Comparison of ENCODE assay signal across 7 worm cellular contexts in the genomic region with DNA sequence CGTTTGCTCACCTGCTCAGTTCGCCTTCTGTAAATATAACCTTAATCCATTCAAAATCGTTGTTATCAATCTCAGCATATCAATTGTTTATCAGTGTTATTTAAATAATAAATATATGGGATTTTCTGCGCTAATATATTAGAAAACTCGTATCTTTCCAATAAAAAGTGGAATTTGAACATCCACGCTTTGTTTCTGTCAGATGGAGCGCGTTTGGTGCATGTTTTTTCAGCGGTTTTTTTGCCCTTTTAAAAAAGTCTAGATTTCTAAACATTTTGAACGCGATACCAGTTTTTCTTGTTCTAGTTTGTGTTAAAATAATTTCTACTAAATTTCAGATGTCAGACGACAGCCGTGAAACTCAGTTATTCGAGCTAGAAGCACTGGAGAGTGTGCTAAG.
A peak's percentile ranks its signal among the peaks of the same experiment; 100 is the strongest.
TF ChIP-seq lines count a peak whose summit lies in the region.

A gene (plus strand): TSS at position 339 of the 400 bp plus-strand sequence.

TF ChIP-seq in whole organism, L1 larva, 84 proteins besides CTCF, POLR2A, EP300 and RAD21:
- peak; percentile 71 to 91 for TF ChIP-seq lin-35 (GFP tag; optimal IDR thresholded peaks at IDR 0.05; lab: Kevin White, UChicago)
- TF ChIP-seq snpc-4 (tag; optimal IDR thresholded peaks at IDR 0.05; lab: Kevin White, UChicago) = no peak
- peak in 1 of 2 experiments; percentile 64 for TF ChIP-seq lsy-2 (tag; optimal IDR thresholded peaks at IDR 0.05; lab: Kevin White, UChicago)
- peak; percentile 18 to 82 for TF ChIP-seq efl-1 (optimal IDR thresholded peaks at IDR 0.05; lab: Kevin White, UChicago)
- peak; percentile 86 to 98 for TF ChIP-seq efl-1 (GFP tag; optimal IDR thresholded peaks at IDR 0.05 in 1 of 2; lab: Kevin White, UChicago)
- TF ChIP-seq dpl-1 (GFP tag; optimal IDR thresholded peaks at IDR 0.05; lab: Kevin White, UChicago) = peak; percentile 64 to 87 (median 77)
- peak; percentile 31 for TF ChIP-seq lin-15B (tag; optimal IDR thresholded peaks at IDR 0.05; lab: Kevin White, UChicago)

TF ChIP-seq in whole organism, L2 larva, 48 proteins besides CTCF, POLR2A, EP300 and RAD21 (continues in another document):
- no peak for TF ChIP-seq ztf-1 (GFP tag; conservative IDR thresholded peaks at IDR 0.05; lab: Robert Waterston, UW)
- no peak for TF ChIP-seq elt-1 (tag; optimal IDR thresholded peaks at IDR 0.05; lab: Kevin White, UChicago)
- no peak for TF ChIP-seq ztf-4 (tag; optimal IDR thresholded peaks at IDR 0.05; lab: Kevin White, UChicago)
- TF ChIP-seq zag-1 (tag; optimal IDR thresholded peaks at IDR 0.05; lab: Kevin White, UChicago) = no peak
- TF ChIP-seq aly-2 (tag; optimal IDR thresholded peaks at IDR 0.05; lab: Kevin White, UChicago) = no peak
- TF ChIP-seq elt-3 (tag; optimal IDR thresholded peaks at IDR 0.05; lab: Kevin White, UChicago) = no peak
- TF ChIP-seq nhr-129 (tag; optimal IDR thresholded peaks at IDR 0.05; lab: Kevin White, UChicago) = peak; percentile 4
- no peak for TF ChIP-seq mdl-1 (tag; optimal IDR thresholded peaks at IDR 0.05; lab: Kevin White, UChicago)
- TF ChIP-seq ZK546.5 (tag; optimal IDR thresholded peaks at IDR 0.05; lab: Kevin White, UChicago) = no peak
- TF ChIP-seq fos-1 (tag; optimal IDR thresholded peaks at IDR 0.05; lab: Kevin White, UChicago) = no peak
- no peak for TF ChIP-seq ceh-82 (tag; optimal IDR thresholded peaks at IDR 0.05; lab: Kevin White, UChicago)
- no peak for TF ChIP-seq skn-1 (tag; optimal IDR thresholded peaks at IDR 0.05; lab: Kevin White, UChicago)
- TF ChIP-seq lsy-2 (tag; optimal IDR thresholded peaks at IDR 0.05; lab: Kevin White, UChicago) = peak in 1 of 2 experiments; percentile 35
- no peak for TF ChIP-seq mab-5 (tag; optimal IDR thresholded peaks at IDR 0.05; lab: Kevin White, UChicago)

TF ChIP-seq in whole organism, L3 larva, 47 proteins besides CTCF, POLR2A, EP300 and RAD21:
- TF ChIP-seq lin-15B (tag; optimal IDR thresholded peaks at IDR 0.05; lab: Kevin White, UChicago) (peak; percentile 39), elt-2 (tag; optimal IDR thresholded peaks at IDR 0.05; lab: Kevin White, UChicago) (no peak), pha-4 (tag; optimal IDR thresholded peaks at IDR 0.05; lab: Kevin White, UChicago) (peak; percentile 54)

TF ChIP-seq in whole organism, L4 larva, 104 proteins besides CTCF, POLR2A, EP300 and RAD21:
- no peak for TF ChIP-seq F44E2.7 (GFP tag; IDR thresholded peaks at IDR 0.05; lab: Robert Waterston, UW)
- TF ChIP-seq D1046.2 (GFP tag; IDR thresholded peaks at IDR 0.05; lab: Robert Waterston, UW) = no peak
- no peak for TF ChIP-seq nhr-76 (tag; optimal IDR thresholded peaks at IDR 0.05; lab: Kevin White, UChicago)
- TF ChIP-seq mes-2 (tag; optimal IDR thresholded peaks at IDR 0.05; lab: Kevin White, UChicago; ENCODE audit: poor library complexity, severe bottlenecking) = peak; percentile 41
- no peak for TF ChIP-seq egl-43 (GFP tag; IDR thresholded peaks at IDR 0.05; lab: Robert Waterston, UW)
- TF ChIP-seq dpl-1 (GFP tag; optimal IDR thresholded peaks at IDR 0.05; lab: Kevin White, UChicago) = peak; percentile 69
- no peak for TF ChIP-seq unc-62 (GFP tag; optimal IDR thresholded peaks at IDR 0.05 in 1 of 2; lab: Kevin White, UChicago)
- no peak for TF ChIP-seq unc-62 (tag; optimal IDR thresholded peaks at IDR 0.05; lab: Kevin White, UChicago)
- TF ChIP-seq mxl-3 (GFP tag; optimal IDR thresholded peaks at IDR 0.05; lab: Kevin White, UChicago) = no peak
- no peak for TF ChIP-seq lin-13 (GFP tag; optimal IDR thresholded peaks at IDR 0.05; lab: Kevin White, UChicago)
- TF ChIP-seq zag-1 (tag; optimal IDR thresholded peaks at IDR 0.05; lab: Kevin White, UChicago) = no peak
- TF ChIP-seq nhr-28 (tag; optimal IDR thresholded peaks at IDR 0.05; lab: Kevin White, UChicago) = no peak
- no peak for TF ChIP-seq nhr-10 (tag; optimal IDR thresholded peaks at IDR 0.05; lab: Kevin White, UChicago)
- no peak for TF ChIP-seq mxl-2 (GFP tag; conservative IDR thresholded peaks at IDR 0.05; lab: Robert Waterston, UW)

TF ChIP-seq in whole organism, midembryonic, 9 proteins besides CTCF, POLR2A, EP300 and RAD21:
- TF ChIP-seq tab-1 (GFP tag; IDR thresholded peaks at IDR 0.05; lab: Robert Waterston, UW) (no peak), ztf-29 (GFP tag; IDR thresholded peaks at IDR 0.05; lab: Robert Waterston, UW) (no peak), med-1 (GFP tag; optimal IDR thresholded peaks at IDR 0.05; lab: Kevin White, UChicago; ENCODE audit: insufficient read depth) (no peak), flt-1 (GFP tag; IDR thresholded peaks at IDR 0.05; lab: Robert Waterston, UW) (0 out of 2 replicates have a peak, but pooled peaks have one; percentile 44), ztf-23 (GFP tag; IDR thresholded peaks at IDR 0.05; lab: Robert Waterston, UW) (no peak), T22C8.4 (GFP tag; IDR thresholded peaks at IDR 0.05; lab: Robert Waterston, UW) (no peak)

TF ChIP-seq in whole organism, mixed stage, embryonic, 35 proteins besides CTCF, POLR2A, EP300 and RAD21:
- no peak for TF ChIP-seq tbx-8 (GFP tag; optimal IDR thresholded peaks at IDR 0.05; lab: Kevin White, UChicago)
- TF ChIP-seq mep-1 (tag; optimal IDR thresholded peaks at IDR 0.05; lab: Kevin White, UChicago) = peak; percentile 37
- no peak for TF ChIP-seq flh-1 (GFP tag; optimal IDR thresholded peaks at IDR 0.05; lab: Kevin White, UChicago)
- TF ChIP-seq ceh-83 (GFP tag; optimal IDR thresholded peaks at IDR 0.05; lab: Kevin White, UChicago) = no peak
- no peak for TF ChIP-seq hlh-1 (tag; optimal IDR thresholded peaks at IDR 0.05; lab: Kevin White, UChicago)
- TF ChIP-seq nhr-2 (tag; optimal IDR thresholded peaks at IDR 0.05; lab: Kevin White, UChicago) = peak; percentile 1
- no peak for TF ChIP-seq nhr-28 (tag; optimal IDR thresholded peaks at IDR 0.05; lab: Kevin White, UChicago)

TF ChIP-seq in whole organism, young adult, 124 proteins besides CTCF, POLR2A, EP300 and RAD21:
- peak; percentile 45 for TF ChIP-seq efl-1 (GFP tag; optimal IDR thresholded peaks at IDR 0.05; lab: Kevin White, UChicago)
- TF ChIP-seq tlf-1 (GFP tag; optimal IDR thresholded peaks at IDR 0.05; lab: Kevin White, UChicago) = no peak
- TF ChIP-seq lin-35 (GFP tag; optimal IDR thresholded peaks at IDR 0.05; lab: Kevin White, UChicago) = peak in 1 of 3 experiments; percentile 9
TF ChIP-seq in whole organism, young adult: peak in this region for 2.
